Fruit fly (Drosophila melanogaster): ENCODE results near the gene path.

path gene

dm6 chr3L:9509037-9509830, 4.1 kb upstream of the path start, which contains the start of gene CG3408:
Gene CG3408, minus strand, starts transcription at chr3L:9509583.
- TF ChIP-seq CG33017 (tag; optimal IDR thresholded peaks at IDR 0.05) = peak; percentile 19
- peak; percentile 32 for TF ChIP-seq ovo (GFP tag; optimal IDR thresholded peaks at IDR 0.05)
- no peak for TF ChIP-seq CG5204 (GFP tag; optimal IDR thresholded peaks at IDR 0.05)
- TF ChIP-seq CG7045 (GFP tag; optimal IDR thresholded peaks at IDR 0.05) = no peak
- TF ChIP-seq Crg-1 (GFP tag; optimal IDR thresholded peaks at IDR 0.05) = peak; percentile 22
- peak; percentile 61 for TF ChIP-seq cic (GFP tag; optimal IDR thresholded peaks at IDR 0.05)
- peak; percentile 35 to 58 for TF ChIP-seq cnc (optimal IDR thresholded peaks at IDR 0.05)
- no peak for TF ChIP-seq kay (GFP tag; ENCODE audit: borderline replicate concordance)
- TF ChIP-seq tj (GFP tag; optimal IDR thresholded peaks at IDR 0.05) = peak; percentile 97
- TF ChIP-seq pad (GFP tag; optimal IDR thresholded peaks at IDR 0.05) = peak; percentile 84
- TF ChIP-seq Hr96 (GFP tag; optimal IDR thresholded peaks at IDR 0.05) = peak; percentile 33
- peak; percentile 40 for TF ChIP-seq bab1 (GFP tag; optimal IDR thresholded peaks at IDR 0.05)
- TF ChIP-seq CG14711 (tag; optimal IDR thresholded peaks at IDR 0.05) = peak; percentile 29
- no peak for TF ChIP-seq Clk (GFP tag; optimal IDR thresholded peaks at IDR 0.05)
- TF ChIP-seq Mnt (GFP tag; optimal IDR thresholded peaks at IDR 0.05) = peak; percentile 76
- no peak for TF ChIP-seq CG1620 (GFP tag; optimal IDR thresholded peaks at IDR 0.05)
- no peak for TF ChIP-seq CG7101 (tag; optimal IDR thresholded peaks at IDR 0.05)
- TF ChIP-seq toe (GFP tag; optimal IDR thresholded peaks at IDR 0.05) = no peak
- TF ChIP-seq CG11617 (GFP tag; optimal IDR thresholded peaks at IDR 0.05) = no peak
- TF ChIP-seq CG12768 (GFP tag; optimal IDR thresholded peaks at IDR 0.05) = peak; percentile 33

DNA sequence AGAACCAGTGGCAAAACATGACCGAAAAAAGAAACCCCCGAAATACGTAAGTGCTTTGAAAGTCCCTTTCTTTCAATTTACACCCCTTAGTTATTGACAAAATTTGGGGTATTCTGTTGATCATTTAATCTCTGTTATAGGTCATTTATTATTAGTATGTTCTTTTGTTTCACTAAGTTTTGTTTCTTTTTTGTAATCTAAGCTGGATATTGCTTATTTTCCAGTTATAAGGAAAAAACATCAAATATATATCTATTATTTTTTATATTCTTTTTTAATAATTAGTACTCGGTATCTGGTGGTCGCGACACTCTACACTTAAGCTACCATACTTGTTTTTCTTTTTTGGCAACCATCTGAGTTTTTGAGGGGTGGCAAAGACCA, 3.5 kb upstream of the path start:
- no peak for TF ChIP-seq bab1 (GFP tag; optimal IDR thresholded peaks at IDR 0.05)
- TF ChIP-seq CG1620 (GFP tag; optimal IDR thresholded peaks at IDR 0.05) = no peak
- no peak for TF ChIP-seq Crg-1 (GFP tag; optimal IDR thresholded peaks at IDR 0.05)
- no peak for TF ChIP-seq ovo (GFP tag; optimal IDR thresholded peaks at IDR 0.05)
- no peak for TF ChIP-seq kay (GFP tag; ENCODE audit: borderline replicate concordance)
- TF ChIP-seq cic (GFP tag; optimal IDR thresholded peaks at IDR 0.05) = no peak
- peak; percentile 24 for TF ChIP-seq CG14711 (tag; optimal IDR thresholded peaks at IDR 0.05)
- TF ChIP-seq Mnt (GFP tag; optimal IDR thresholded peaks at IDR 0.05) = no peak

DNA sequence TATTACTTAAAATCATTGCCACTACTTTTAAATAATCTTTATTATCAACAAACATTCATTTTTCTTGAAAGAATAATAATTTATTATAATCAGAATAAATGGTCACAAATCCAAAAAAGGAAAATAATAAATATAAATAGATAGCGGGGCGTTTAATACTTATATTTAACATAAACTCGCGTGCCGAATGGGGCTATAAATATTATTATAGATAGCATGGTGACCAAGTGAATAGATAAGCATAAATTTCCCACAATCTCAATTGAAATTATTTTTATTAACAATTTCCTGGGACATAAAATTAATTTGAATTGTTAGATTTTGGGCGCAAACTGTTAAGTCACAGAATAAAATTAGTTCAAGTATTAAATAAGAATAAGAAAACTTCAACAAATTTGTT, 1.3 kb upstream of the path start:
- TF ChIP-seq Hr96 (GFP tag; optimal IDR thresholded peaks at IDR 0.05) (no peak), CG33017 (tag; optimal IDR thresholded peaks at IDR 0.05) (no peak), CG14711 (tag; optimal IDR thresholded peaks at IDR 0.05) (no peak), kay (GFP tag; ENCODE audit: borderline replicate concordance) (peak; percentile 41)

- no peak for TF ChIP-seq CG5204 (GFP tag; optimal IDR thresholded peaks at IDR 0.05)
- TF ChIP-seq tj (GFP tag; optimal IDR thresholded peaks at IDR 0.05) = peak; percentile 34
Observed at dm6 chr3L:9505713-9506062, 560 bp upstream of the path start.

DNA sequence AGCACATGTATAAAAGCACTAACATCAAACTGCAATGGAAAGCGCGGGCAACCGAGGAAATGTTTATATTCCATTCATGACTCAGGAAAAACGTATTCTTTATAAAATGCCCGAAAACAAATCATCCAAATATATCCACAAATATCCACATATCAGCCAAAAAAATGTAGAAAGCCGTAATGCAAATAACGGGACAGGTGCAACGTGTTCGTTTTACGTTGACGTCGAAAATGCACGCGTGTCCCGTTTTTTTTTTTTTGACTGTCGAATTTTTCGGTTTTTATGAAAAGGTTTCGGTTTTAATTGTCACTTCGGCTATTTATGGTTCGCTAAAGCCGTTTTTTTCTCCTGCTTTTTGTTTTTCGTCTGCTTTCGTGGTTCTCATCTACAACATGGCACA, 598 bp downstream of the path start:
- TF ChIP-seq CG1620 (GFP tag; optimal IDR thresholded peaks at IDR 0.05) = no peak
- peak; percentile 81 for TF ChIP-seq ovo (GFP tag; optimal IDR thresholded peaks at IDR 0.05)

- peak; percentile 9 for TF ChIP-seq CG7101 (tag; optimal IDR thresholded peaks at IDR 0.05)
- TF ChIP-seq CG12768 (GFP tag; optimal IDR thresholded peaks at IDR 0.05) = no peak
- no peak for TF ChIP-seq cic (GFP tag; optimal IDR thresholded peaks at IDR 0.05)
- no peak for TF ChIP-seq pad (GFP tag; optimal IDR thresholded peaks at IDR 0.05)
- TF ChIP-seq CG7045 (GFP tag; optimal IDR thresholded peaks at IDR 0.05) = peak; percentile 35
- peak; percentile 13 for TF ChIP-seq Mnt (GFP tag; optimal IDR thresholded peaks at IDR 0.05)
- TF ChIP-seq ovo (GFP tag; optimal IDR thresholded peaks at IDR 0.05) = no peak
- TF ChIP-seq Crg-1 (GFP tag; optimal IDR thresholded peaks at IDR 0.05) = no peak
- no peak for TF ChIP-seq toe (GFP tag; optimal IDR thresholded peaks at IDR 0.05)
- TF ChIP-seq CG14711 (tag; optimal IDR thresholded peaks at IDR 0.05) = no peak
- TF ChIP-seq Hr96 (GFP tag; optimal IDR thresholded peaks at IDR 0.05) = no peak
- TF ChIP-seq tj (GFP tag; optimal IDR thresholded peaks at IDR 0.05) = no peak
- no peak for TF ChIP-seq bab1 (GFP tag; optimal IDR thresholded peaks at IDR 0.05)
- no peak for TF ChIP-seq CG5204 (GFP tag; optimal IDR thresholded peaks at IDR 0.05)
- TF ChIP-seq CG1620 (GFP tag; optimal IDR thresholded peaks at IDR 0.05) = no peak
- peak; percentile 32 for TF ChIP-seq CG33017 (tag; optimal IDR thresholded peaks at IDR 0.05)
- TF ChIP-seq Clk (GFP tag; optimal IDR thresholded peaks at IDR 0.05) = no peak
- TF ChIP-seq cnc (optimal IDR thresholded peaks at IDR 0.05) = no peak
- TF ChIP-seq CG11617 (GFP tag; optimal IDR thresholded peaks at IDR 0.05) = no peak
- peak; percentile 59 for TF ChIP-seq kay (GFP tag; ENCODE audit: borderline replicate concordance)
Observed at dm6 chr3L:9503552-9504317, 1.4 kb downstream of the path start.

DNA sequence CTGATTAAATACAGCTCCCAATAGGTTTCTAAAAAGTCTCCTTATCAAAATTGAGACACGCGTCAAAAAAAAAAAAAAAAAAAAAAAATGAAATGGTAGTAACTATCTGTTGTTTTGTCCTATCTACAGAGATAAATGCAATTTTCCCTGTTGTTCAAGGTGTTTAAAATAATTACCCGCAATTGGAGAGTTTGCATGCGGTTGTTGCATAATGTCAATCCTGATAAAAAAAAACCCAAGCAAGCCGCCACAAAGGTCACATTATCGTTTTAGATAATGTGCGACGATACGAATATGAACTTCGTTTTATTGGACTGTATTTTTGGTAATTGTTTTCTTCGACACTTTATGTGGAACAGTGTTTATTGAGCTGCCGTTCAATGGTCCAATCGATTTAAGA, 2.3 kb downstream of the path start:
- TF ChIP-seq CG14711 (tag; optimal IDR thresholded peaks at IDR 0.05) = no peak
- TF ChIP-seq cic (GFP tag; optimal IDR thresholded peaks at IDR 0.05) = peak; percentile 52
